Fruit fly (Drosophila melanogaster) whole organism, embryonic: ENCODE data around the gene RpL4.

ENCODE experiments used
- Antp ChIP-seq: fragments of 200-800 bp; sonication (Bioruptor generic); optimal IDR thresholded peaks from 3 replicates; lab custom pipeline; 2016; ENCODE audit warnings: missing biosample characterization, missing genetic modification characterization
- BtbVII ChIP-seq: fragments of 200-800 bp; sonication (Bioruptor generic); optimal IDR thresholded peaks from 3 replicates; lab custom pipeline; 2017; ENCODE audit warnings: missing biosample characterization, mild to moderate bottlenecking, missing genetic modification characterization
- CG10565 ChIP-seq: fragments of 200-800 bp; sonication (Bioruptor generic); optimal IDR thresholded peaks from 3 replicates; lab custom pipeline; 2016; ENCODE audit warnings: missing biosample characterization, mild to moderate bottlenecking, missing genetic modification characterization
- CG11560 ChIP-seq: fragments of 200-800 bp; sonication (Bioruptor generic); IDR thresholded peaks from 3 replicates; pipeline ENCODE4 v1.3.6; 2022; ENCODE audit warnings: missing biosample characterization, missing genetic modification characterization
- CG12155 ChIP-seq: fragments of 200-800 bp; sonication (Bioruptor generic); optimal IDR thresholded peaks from 3 replicates; lab custom pipeline; 2016; ENCODE audit warnings: missing biosample characterization, missing genetic modification characterization
- CG13296 ChIP-seq: fragments of 200-800 bp; sonication (Bioruptor generic); optimal IDR thresholded peaks from 3 replicates; lab custom pipeline; 2018; ENCODE audit warnings: missing biosample characterization, mild to moderate bottlenecking, missing genetic modification characterization
- CG13775 ChIP-seq: fragments of 200-800 bp; sonication (Bioruptor generic); optimal IDR thresholded peaks from 3 replicates; lab custom pipeline; 2017; ENCODE audit warnings: missing biosample characterization, mild to moderate bottlenecking, missing genetic modification characterization
- CG16779 ChIP-seq: fragments of 200-800 bp; sonication (Bioruptor generic); IDR thresholded peaks from 2 replicates; pipeline ENCODE4 v1.3.6; 2022; ENCODE audit warnings: missing biosample characterization, missing genetic modification characterization
- CG17361 ChIP-seq: fragments of 200-800 bp; sonication (Bioruptor generic); IDR thresholded peaks from 3 replicates; pipeline ENCODE4 v1.3.6; 2022; ENCODE audit warnings: missing biosample characterization, missing genetic modification characterization
- CG17912 ChIP-seq: fragments of 200-800 bp; sonication (Bioruptor generic); optimal IDR thresholded peaks from 2 replicates; lab custom pipeline; 2018; ENCODE audit warnings: missing biosample characterization, mild to moderate bottlenecking, missing genetic modification characterization
- CG18011 ChIP-seq: fragments of 200-800 bp; sonication (Bioruptor generic); optimal IDR thresholded peaks from 2 replicates; lab custom pipeline; 2017; ENCODE audit warnings: missing biosample characterization, missing genetic modification characterization, mild to moderate bottlenecking, moderate library complexity, missing genotype
- CG18262 ChIP-seq: fragments of 200-800 bp; optimal IDR thresholded peaks from 3 replicates; lab custom pipeline; 2019; ENCODE audit warnings: missing biosample characterization, mild to moderate bottlenecking, missing genetic modification characterization, moderate library complexity
- CG30020 ChIP-seq: fragments of 200-800 bp; optimal IDR thresholded peaks from 2 replicates; lab custom pipeline; 2019; ENCODE audit warnings: missing biosample characterization, mild to moderate bottlenecking, missing genetic modification characterization, moderate library complexity
- CG34224 ChIP-seq: fragments of 200-800 bp; sonication (Bioruptor generic); IDR thresholded peaks from 3 replicates; pipeline ENCODE4 v1.3.6; 2022; ENCODE audit warnings: missing biosample characterization, missing genetic modification characterization; ENCODE audit not compliant: partially characterized antibody
- CG34376 ChIP-seq: fragments of 200-800 bp; sonication (Bioruptor generic); optimal IDR thresholded peaks from 2 replicates; lab custom pipeline; 2018; ENCODE audit warnings: missing biosample characterization, mild to moderate bottlenecking, missing genetic modification characterization
- CG3838 ChIP-seq: fragments of 200-800 bp; sonication (Bioruptor generic); optimal IDR thresholded peaks from 3 replicates; lab custom pipeline; 2016; ENCODE audit warnings: missing biosample characterization, missing genetic modification characterization
- CG3847 ChIP-seq: fragments of 200-800 bp; sonication (Bioruptor generic); IDR thresholded peaks from 2 replicates; pipeline ENCODE4 v1.3.6; 2022; ENCODE audit warnings: missing biosample characterization, missing genetic modification characterization
- CG4707 ChIP-seq: fragments of 200-800 bp; sonication (Bioruptor generic); optimal IDR thresholded peaks from 2 replicates; lab custom pipeline; 2018; ENCODE audit warnings: missing biosample characterization, mild to moderate bottlenecking, missing genetic modification characterization, moderate library complexity
- CG5245 ChIP-seq: fragments of 200-800 bp; sonication (Bioruptor generic); optimal IDR thresholded peaks from 3 replicates; lab custom pipeline; 2016; ENCODE audit warnings: missing biosample characterization, missing genetic modification characterization
- CG6175 ChIP-seq: fragments of 200-800 bp; sonication (Bioruptor generic); IDR thresholded peaks from 3 replicates; pipeline ENCODE4 v1.3.6; 2022; ENCODE audit warnings: missing biosample characterization, missing genetic modification characterization
- CG9876 ChIP-seq: fragments of 200-800 bp; sonication (Bioruptor generic); optimal IDR thresholded peaks from 2 replicates; lab custom pipeline; 2016; ENCODE audit warnings: missing biosample characterization, missing genetic modification characterization
- Deaf1 ChIP-seq: fragments of 200-800 bp; optimal IDR thresholded peaks from 3 replicates; lab custom pipeline; 2019; ENCODE audit warnings: missing biosample characterization, mild to moderate bottlenecking, missing genetic modification characterization, moderate library complexity
- Dip2 ChIP-seq: fragments of 200-800 bp; sonication (Bioruptor generic); IDR thresholded peaks from 2 replicates; pipeline ENCODE4 v1.3.6; 2022; ENCODE audit warnings: missing biosample characterization, missing genetic modification characterization
- Doc3 ChIP-seq: fragments of 200-800 bp; sonication (Bioruptor generic); IDR thresholded peaks from 3 replicates; pipeline ENCODE4 v1.3.6; 2022; ENCODE audit warnings: missing biosample characterization, missing genetic modification characterization; ENCODE audit not compliant: partially characterized antibody
- Dref ChIP-seq: fragments of 200-800 bp; sonication (Bioruptor generic); IDR thresholded peaks from 2 replicates; pipeline ENCODE4 v1.3.6; 2022; ENCODE audit warnings: missing biosample characterization, missing genetic modification characterization
- ERR ChIP-seq: fragments of 200-800 bp; sonication (Bioruptor generic); optimal IDR thresholded peaks from 2 replicates; lab custom pipeline; 2016; ENCODE audit warnings: missing biosample characterization, missing genetic modification characterization
- H15 ChIP-seq: fragments of 200-800 bp; sonication (Bioruptor generic); IDR thresholded peaks from 3 replicates; pipeline ENCODE4 v1.3.6; 2022; ENCODE audit warnings: missing biosample characterization, missing genetic modification characterization
- HHEX ChIP-seq: fragments of 200-800 bp; sonication (Bioruptor generic); optimal IDR thresholded peaks from 3 replicates; lab custom pipeline; 2017; ENCODE audit warnings: missing biosample characterization, mild to moderate bottlenecking, missing genetic modification characterization, missing genetic modification reagents
- Hey ChIP-seq: fragments of 200-800 bp; sonication (Bioruptor generic); optimal IDR thresholded peaks from 3 replicates; lab custom pipeline; 2018; ENCODE audit warnings: missing biosample characterization, mild to moderate bottlenecking, missing genetic modification characterization
- Lpt ChIP-seq: fragments of >200 bp; optimal IDR thresholded peaks from 2 replicates; lab custom pipeline; 2018; ENCODE audit warnings: missing biosample characterization, missing genetic modification characterization
- Mrtf ChIP-seq: fragments of 200-800 bp; sonication (Bioruptor generic); IDR thresholded peaks from 3 replicates; pipeline ENCODE4 v1.3.6; 2022; ENCODE audit warnings: missing biosample characterization, missing genetic modification characterization
- NC2α ChIP-seq: fragments of 200-800 bp; sonication (Bioruptor generic); optimal IDR thresholded peaks from 2 replicates; lab custom pipeline; 2016; ENCODE audit warnings: missing biosample characterization, missing genetic modification characterization
- Sin3A ChIP-seq: fragments of >200 bp; optimal IDR thresholded peaks from 2 replicates; lab custom pipeline; 2018
- Sry-β ChIP-seq: fragments of 200-800 bp; sonication (Bioruptor generic); optimal IDR thresholded peaks from 2 replicates; lab custom pipeline; 2018; ENCODE audit warnings: missing biosample characterization, mild to moderate bottlenecking, missing genetic modification characterization, moderate library complexity
- Stat92E ChIP-seq, 3 experiments: fragments of >200 bp in 2 of 3; fragments of 200-800 bp in 1 of 3; sonication (Bioruptor generic) in 1 of 3; optimal IDR thresholded peaks; 2 replicates each; lab custom pipeline; 2017 to 2019; ENCODE audit warnings: missing biosample characterization in 3 of 3, missing genetic modification characterization in 3 of 3, mild to moderate bottlenecking in 1 of 3, moderate library complexity in 1 of 3
- Xbp1 ChIP-seq: fragments of 200-800 bp; sonication (Bioruptor generic); optimal IDR thresholded peaks from 3 replicates; lab custom pipeline; 2016; ENCODE audit warnings: missing biosample characterization, mild to moderate bottlenecking, missing genetic modification characterization
- caup ChIP-seq: fragments of 200-800 bp; sonication (Bioruptor generic); optimal IDR thresholded peaks from 3 replicates; lab custom pipeline; 2017; ENCODE audit warnings: missing biosample characterization, mild to moderate bottlenecking, missing genetic modification characterization, moderate library complexity; ENCODE audit not compliant: severe bottlenecking
- cg ChIP-seq: fragments of 200-800 bp; sonication (Bioruptor generic); optimal IDR thresholded peaks from 3 replicates; lab custom pipeline; 2019; ENCODE audit warnings: missing biosample characterization, mild to moderate bottlenecking, missing genetic modification characterization, moderate library complexity
- dimm ChIP-seq: fragments of 200-800 bp; sonication (Bioruptor generic); IDR thresholded peaks from 2 replicates; pipeline ENCODE4 v1.3.6; 2022; ENCODE audit warnings: missing biosample characterization, missing genetic modification characterization
- dysf ChIP-seq: fragments of 200-800 bp; sonication (Bioruptor generic); IDR thresholded peaks from 3 replicates; pipeline ENCODE4 v1.3.6; 2022; ENCODE audit warnings: missing biosample characterization, missing genetic modification characterization
- fd3F ChIP-seq: fragments of 200-800 bp; sonication (Bioruptor generic); optimal IDR thresholded peaks from 2 replicates; lab custom pipeline; 2018; ENCODE audit warnings: missing biosample characterization, mild to moderate bottlenecking, missing genetic modification characterization, moderate library complexity
- gcm ChIP-seq: fragments of 200-800 bp; sonication (Bioruptor generic); optimal IDR thresholded peaks from 2 replicates; lab custom pipeline; 2019; ENCODE audit warnings: missing biosample characterization, mild to moderate bottlenecking, missing genetic modification characterization, moderate library complexity
- grau ChIP-seq: fragments of 200-800 bp; optimal IDR thresholded peaks from 3 replicates; lab custom pipeline; 2019; ENCODE audit warnings: missing biosample characterization, mild to moderate bottlenecking, missing genetic modification characterization, moderate library complexity
- hbn ChIP-seq: fragments of 200-800 bp; sonication (Bioruptor generic); IDR thresholded peaks from 2 replicates; pipeline ENCODE4 v1.3.6; 2022; ENCODE audit warnings: missing biosample characterization, missing genetic modification characterization; ENCODE audit not compliant: partially characterized antibody
- jing ChIP-seq: fragments of 200-800 bp; sonication (Bioruptor generic); optimal IDR thresholded peaks from 2 replicates; lab custom pipeline; 2018; ENCODE audit warnings: missing biosample characterization, mild to moderate bottlenecking, missing genetic modification characterization
- pzg ChIP-seq: fragments of 200-800 bp; sonication (Bioruptor generic); optimal IDR thresholded peaks from 3 replicates; lab custom pipeline; 2018; ENCODE audit warnings: missing biosample characterization, mild to moderate bottlenecking, missing genetic modification characterization, moderate library complexity
- ranshi ChIP-seq: fragments of 200-800 bp; sonication (Bioruptor generic); IDR thresholded peaks from 2 replicates; pipeline ENCODE4 v1.3.6; 2022; ENCODE audit warnings: missing biosample characterization, missing genetic modification characterization
- row ChIP-seq: fragments of 200-800 bp; sonication (Bioruptor generic); IDR thresholded peaks from 3 replicates; pipeline ENCODE4 v1.3.6; 2022; ENCODE audit warnings: missing biosample characterization, missing genetic modification characterization
- sima ChIP-seq: fragments of 200-800 bp; sonication (Bioruptor generic); optimal IDR thresholded peaks from 2 replicates; lab custom pipeline; 2016; ENCODE audit warnings: missing biosample characterization, missing genetic modification characterization
- so ChIP-seq: fragments of 200-800 bp; sonication (Bioruptor generic); IDR thresholded peaks from 3 replicates; pipeline ENCODE4 v1.3.6; 2022; ENCODE audit warnings: missing biosample characterization, missing genetic modification characterization
- stc ChIP-seq: fragments of 200-800 bp; sonication (Bioruptor generic); IDR thresholded peaks from 2 replicates; pipeline ENCODE4 v1.3.6; 2022; ENCODE audit warnings: missing biosample characterization, missing genetic modification characterization
- vvl ChIP-seq: fragments of 200-800 bp; sonication (Bioruptor generic); IDR thresholded peaks from 2 replicates; pipeline ENCODE4 v1.3.6; 2022; ENCODE audit warnings: missing biosample characterization, missing genetic modification characterization

Gene RpL4

dm6 chr3R:27919385-27919789 is 3.2 kb upstream of the RpL4 start, which contains the start of gene Boh1 (continued):
- no peak for TF ChIP-seq Sin3A (lab: Kevin White, UChicago)
- peak; percentile 47 for TF ChIP-seq CG18262
- peak; percentile 56 for TF ChIP-seq CG13296 (GFP tag; lab: Kevin White, UChicago)
- no peak for TF ChIP-seq CG18011 (GFP tag; lab: Kevin White, UChicago)
- TF ChIP-seq vvl (GFP tag; lab: Robert Waterston, UW): no peak
- TF ChIP-seq CG9876 (GFP tag; lab: Kevin White, UChicago): no peak
- peak; percentile 26 for TF ChIP-seq CG13775 (GFP tag; lab: Kevin White, UChicago)
- no peak for TF ChIP-seq Lpt
- TF ChIP-seq gcm (GFP tag; lab: Kevin White, UChicago): no peak
- no peak for TF ChIP-seq H15 (GFP tag; lab: Robert Waterston, UW)
- no peak for TF ChIP-seq CG34224 (GFP tag; lab: Robert Waterston, UW)
- no peak for TF ChIP-seq jing (GFP tag; lab: Kevin White, UChicago)
- peak; percentile 47 for TF ChIP-seq CG30020 (tag; lab: Kevin White, UChicago)
- no peak for TF ChIP-seq CG10565 (GFP tag; lab: Kevin White, UChicago)
- TF ChIP-seq CG12155: peak; percentile 15
- no peak for TF ChIP-seq dysf (GFP tag; lab: Robert Waterston, UW)
- TF ChIP-seq Dref (GFP tag; lab: Robert Waterston, UW): no peak
- no peak for TF ChIP-seq CG6175
- TF ChIP-seq HHEX: no peak
- no peak for TF ChIP-seq CG3838 (GFP tag; lab: Kevin White, UChicago)
- TF ChIP-seq ranshi (GFP tag; lab: Robert Waterston, UW): no peak
- no peak for TF ChIP-seq Stat92E (GFP tag; optimal IDR thresholded peaks at IDR 0.05; lab: Kevin White, UChicago)
- no peak for TF ChIP-seq Antp
- TF ChIP-seq Deaf1 (tag; lab: Kevin White, UChicago): no peak
- no peak for TF ChIP-seq Dip2 (GFP tag; lab: Robert Waterston, UW)
- TF ChIP-seq ERR: no peak
- no peak for TF ChIP-seq CG17912 (GFP tag; lab: Kevin White, UChicago)
- TF ChIP-seq BtbVII (GFP tag; lab: Kevin White, UChicago): peak; percentile 26
- TF ChIP-seq caup: peak; percentile 15
- peak; percentile 22 for TF ChIP-seq fd3F (GFP tag; lab: Kevin White, UChicago)
- no peak for TF ChIP-seq CG16779
- TF ChIP-seq CG11560: no peak
- peak; percentile 41 for TF ChIP-seq grau (tag; lab: Kevin White, UChicago)
- no peak for TF ChIP-seq Hey (tag; lab: Kevin White, UChicago)
- no peak for TF ChIP-seq hbn
- TF ChIP-seq cg (GFP tag; lab: Kevin White, UChicago): no peak
- TF ChIP-seq row (GFP tag; lab: Robert Waterston, UW): peak; percentile 90
- TF ChIP-seq CG34376: no peak
- no peak for TF ChIP-seq CG4707 (GFP tag; lab: Kevin White, UChicago)
- TF ChIP-seq Sry-β: peak; percentile 94
- TF ChIP-seq Doc3 (GFP tag; lab: Robert Waterston, UW): no peak
- no peak for TF ChIP-seq dimm (GFP tag; lab: Robert Waterston, UW)
- peak; percentile 10 for TF ChIP-seq Xbp1
- no peak for TF ChIP-seq so
- TF ChIP-seq Mrtf (GFP tag; lab: Robert Waterston, UW): no peak
- TF ChIP-seq stc: no peak
- no peak for TF ChIP-seq CG3847
- TF ChIP-seq CG5245 (GFP tag; lab: Kevin White, UChicago): no peak
- TF ChIP-seq pzg (GFP tag; lab: Kevin White, UChicago): peak; percentile 15
- TF ChIP-seq NC2α: no peak
- no peak for TF ChIP-seq sima (GFP tag; lab: Kevin White, UChicago)
- TF ChIP-seq CG17361 (GFP tag; lab: Robert Waterston, UW): peak; percentile 69; the same call in 2 of the 3 replicates
